Worm (Caenorhabditis elegans): ENCODE results near the gene msp-19.

DNA sequence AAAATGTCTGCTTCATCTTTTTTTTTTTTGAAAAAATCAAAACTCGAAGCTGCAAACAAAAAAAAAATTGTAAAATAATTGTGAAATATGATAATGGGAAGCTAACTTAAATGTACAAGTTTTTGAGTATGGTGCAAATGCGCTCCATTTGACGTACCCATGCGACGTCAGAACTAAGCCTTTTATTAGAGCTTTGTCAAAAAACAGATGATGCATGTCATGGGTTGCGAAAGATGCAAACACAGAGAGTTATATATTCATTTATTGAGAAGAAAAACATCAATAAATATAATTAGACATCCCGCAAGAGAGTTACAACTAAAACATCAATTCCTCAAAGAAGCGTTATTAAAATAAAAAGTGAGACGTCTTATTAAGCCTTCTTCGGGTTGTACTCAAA, 34.1 kb downstream of the msp-19 start:
- TF ChIP-seq cebp-2 (GFP tag; IDR thresholded peaks at IDR 0.05) (no peak), efl-1 (GFP tag; optimal IDR thresholded peaks at IDR 0.05) (no peak), snpc-4 (GFP tag; optimal IDR thresholded peaks at IDR 0.05) (no peak), snpc-4 (tag; optimal IDR thresholded peaks at IDR 0.05) (no peak), bed-1 (GFP tag; IDR thresholded peaks at IDR 0.05) (no peak)
